Worm (Caenorhabditis elegans): ENCODE measurements around the gene vha-2.

vha-2 gene

DNA sequence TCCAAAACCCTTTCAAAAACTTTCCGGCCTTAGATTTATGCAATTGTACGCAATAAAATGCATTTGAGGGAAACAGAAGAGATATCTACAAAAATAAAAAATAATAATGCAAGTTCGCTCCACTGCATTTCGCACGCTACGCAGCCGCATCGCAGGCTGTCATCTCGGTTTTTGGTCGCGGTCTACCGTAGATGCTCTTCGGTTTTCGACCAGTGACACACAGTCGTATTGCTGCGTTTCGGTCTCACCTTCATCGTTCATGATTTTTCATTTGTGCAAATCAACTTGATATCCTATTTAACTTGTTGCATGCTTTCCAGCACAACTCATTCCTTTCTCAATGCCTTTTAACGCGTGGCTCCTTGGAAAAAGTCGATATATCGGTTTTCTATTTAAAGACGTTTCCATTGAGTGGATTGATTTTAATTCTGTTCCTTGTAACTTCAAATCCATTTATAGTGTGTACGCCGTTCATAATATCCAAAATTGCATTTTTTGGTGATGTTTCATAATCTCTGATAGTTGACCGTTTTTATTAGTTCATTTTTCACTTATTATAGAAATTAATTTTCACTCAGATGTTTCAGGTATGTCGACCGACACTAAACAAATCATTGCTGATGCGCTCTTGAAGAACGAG, 1.2 kb upstream of the vha-2 start, which contains the start of gene vha-1 (continued):
- TF ChIP-seq fkh-10 (GFP tag; optimal IDR thresholded peaks at IDR 0.05) = peak; percentile 26
- no peak for TF ChIP-seq lin-39 (tag; optimal IDR thresholded peaks at IDR 0.05)
- peak; percentile 69; the same call in 1 of the 2 replicates for TF ChIP-seq madf-9 (GFP tag; conservative IDR thresholded peaks at IDR 0.05)
- TF ChIP-seq Y75B8A.6 (GFP tag; IDR thresholded peaks at IDR 0.05) = no peak
- TF ChIP-seq zag-1 (tag; optimal IDR thresholded peaks at IDR 0.05) = no peak
- peak; percentile 74 for TF ChIP-seq dpl-1 (GFP tag; optimal IDR thresholded peaks at IDR 0.05)
- TF ChIP-seq nhr-11 (tag; optimal IDR thresholded peaks at IDR 0.05) = peak; percentile 80
- TF ChIP-seq jun-1 (tag; optimal IDR thresholded peaks at IDR 0.05) = peak; percentile 71
- peak; percentile 97 for TF ChIP-seq nhr-77 (tag; optimal IDR thresholded peaks at IDR 0.05)
- no peak for TF ChIP-seq attf-4 (tag; optimal IDR thresholded peaks at IDR 0.05)
- TF ChIP-seq ceh-28 (tag; optimal IDR thresholded peaks at IDR 0.05) = no peak
- peak in 1 of 2 experiments; percentile 95 for TF ChIP-seq unc-62 (GFP tag; optimal IDR thresholded peaks at IDR 0.05 in 1 of 2)
- no peak for TF ChIP-seq unc-62 (tag; optimal IDR thresholded peaks at IDR 0.05)
- TF ChIP-seq nhr-42 (GFP tag; IDR thresholded peaks at IDR 0.05) = no peak; the same call in 1 of the 2 replicates
- no peak for TF ChIP-seq gei-8 (GFP tag; optimal IDR thresholded peaks at IDR 0.05)
- TF ChIP-seq zfp-2 (tag; optimal IDR thresholded peaks at IDR 0.05) = no peak
- no peak for TF ChIP-seq nhr-41 (GFP tag; IDR thresholded peaks at IDR 0.05)
- TF ChIP-seq spr-3 (GFP tag; optimal IDR thresholded peaks at IDR 0.05) = no peak
- peak; percentile 40 for TF ChIP-seq nhr-48 (tag; optimal IDR thresholded peaks at IDR 0.05)
- no peak for TF ChIP-seq unc-39 (tag; optimal IDR thresholded peaks at IDR 0.05)
- TF ChIP-seq dmd-8 (GFP tag; IDR thresholded peaks at IDR 0.05) = no peak
- 0 out of 2 replicates have a peak, but pooled peaks have one; percentile 46 for TF ChIP-seq tra-1 (GFP tag; IDR thresholded peaks at IDR 0.05)
- TF ChIP-seq zfp-3 (GFP tag; conservative IDR thresholded peaks at IDR 0.05) = no peak
- TF ChIP-seq dmd-9 (GFP tag; IDR thresholded peaks at IDR 0.05) = no peak
- TF ChIP-seq rbr-2 (tag; optimal IDR thresholded peaks at IDR 0.05) = peak; percentile 82
- TF ChIP-seq F26F4.8 (GFP tag; conservative IDR thresholded peaks at IDR 0.05) = no peak
- peak; percentile 91 for TF ChIP-seq mes-2 (tag; optimal IDR thresholded peaks at IDR 0.05; ENCODE audit: poor library complexity, severe bottlenecking)
- TF ChIP-seq ceh-20 (GFP tag; IDR thresholded peaks at IDR 0.05) = no peak
- peak in 1 of 2 experiments; percentile 58 for TF ChIP-seq hif-1 (tag; optimal IDR thresholded peaks at IDR 0.05)
- no peak for TF ChIP-seq R02D3.7 (tag; optimal IDR thresholded peaks at IDR 0.05)
- TF ChIP-seq D1046.2 (GFP tag; IDR thresholded peaks at IDR 0.05) = no peak
- TF ChIP-seq ces-1 (GFP tag; optimal IDR thresholded peaks at IDR 0.05) = no peak
- TF ChIP-seq aha-1 (tag) = peak; percentile 48
- peak; percentile 94 for TF ChIP-seq dve-1 (tag; optimal IDR thresholded peaks at IDR 0.05; ENCODE audit: insufficient read depth)
- TF ChIP-seq lsy-2 (tag; optimal IDR thresholded peaks at IDR 0.05) = peak; percentile 91 to 96
- TF ChIP-seq ztf-7 (tag; optimal IDR thresholded peaks at IDR 0.05) = peak; percentile 22
- TF ChIP-seq lin-1 (GFP tag; IDR thresholded peaks at IDR 0.05) = peak; percentile 80
- TF ChIP-seq nhr-6 (tag; optimal IDR thresholded peaks at IDR 0.05) = peak; percentile 89
- peak; percentile 86 for TF ChIP-seq mxl-3 (GFP tag; optimal IDR thresholded peaks at IDR 0.05)
- no peak for TF ChIP-seq nhr-76 (tag; optimal IDR thresholded peaks at IDR 0.05)
- TF ChIP-seq pha-4 (GFP tag; IDR thresholded peaks at IDR 0.05) = peak; percentile 60; the same call in 1 of the 2 replicates
- TF ChIP-seq pha-4 (tag; optimal IDR thresholded peaks at IDR 0.05) = no peak
- TF ChIP-seq spr-1 (tag; optimal IDR thresholded peaks at IDR 0.05) = peak; percentile 64
- TF ChIP-seq nhr-237 (tag; optimal IDR thresholded peaks at IDR 0.05) = no peak
- TF ChIP-seq aly-2 (tag; optimal IDR thresholded peaks at IDR 0.05) = no peak
- TF ChIP-seq egl-43 (GFP tag; IDR thresholded peaks at IDR 0.05) = 0 out of 2 replicates have a peak, but pooled peaks have one; percentile 29
- TF ChIP-seq ztf-11 (tag; optimal IDR thresholded peaks at IDR 0.05) = no peak
- no peak for TF ChIP-seq zip-2 (tag; optimal IDR thresholded peaks at IDR 0.05)
- peak; percentile 66 for TF ChIP-seq nhr-25 (tag; optimal IDR thresholded peaks at IDR 0.05; ENCODE audit: borderline replicate concordance, insufficient read depth)
- TF ChIP-seq unc-130 (GFP tag; optimal IDR thresholded peaks at IDR 0.05) = peak; percentile 2
- TF ChIP-seq Y48G9A.11 (GFP tag; IDR thresholded peaks at IDR 0.05) = no peak
- peak; percentile 87 for TF ChIP-seq ama-1 (optimal IDR thresholded peaks at IDR 0.05)

All from whole organism, L4 larva.